Worm (Caenorhabditis elegans) whole organism, L4 larva: Measurements from ENCODE around the gene popl-5.

Source experiments
- D1046.2 ChIP-seq: fragments of 200-800 bp; sonication (Bioruptor generic); IDR thresholded peaks from 2 replicates; pipeline ENCODE4 v1.3.6; 2022; ENCODE audit warnings: missing genetic modification characterization, missing compliant biosample characterization
- F49E8.2 ChIP-seq: sonication (generic microtip); optimal IDR thresholded peaks from 2 replicates; lab custom pipeline; 2016; ENCODE audit warnings: missing compliant biosample characterization, mild to moderate bottlenecking, missing genetic modification characterization, borderline replicate concordance
- Y48G9A.11 ChIP-seq: fragments of 200-800 bp; sonication (Bioruptor generic); IDR thresholded peaks from 2 replicates; pipeline ENCODE4 v1.3.6; 2022; ENCODE audit warnings: missing genetic modification reagents, missing genetic modification characterization, missing compliant biosample characterization
- ZK546.5 ChIP-seq, 2 experiments: sonication (generic microtip); optimal IDR thresholded peaks; 2 replicates each; lab custom pipeline; 2017; ENCODE audit warnings: missing biosample characterization in 2 of 2, missing genetic modification characterization in 2 of 2
- aha-1 ChIP-seq: fragments of 150-350 bp; peaks from one replicate; lab custom pipeline; 2014; ENCODE audit warnings: missing biosample characterization, missing genetic modification characterization
- arid-1 ChIP-seq: fragments of 200-800 bp; sonication (Bioruptor generic); conservative IDR thresholded peaks from 2 replicates; pipeline ENCODE4 v1.3.6; 2022; ENCODE audit warnings: missing genetic modification reagents, missing genetic modification characterization, missing compliant biosample characterization
- ceh-32 ChIP-seq: sonication (generic microtip); optimal IDR thresholded peaks from 2 replicates; lab custom pipeline; 2016; ENCODE audit warnings: mild to moderate bottlenecking, missing genetic modification characterization, missing compliant biosample characterization; ENCODE audit not compliant: poor library complexity
- ceh-44 ChIP-seq: fragments of 200-800 bp; sonication (Bioruptor generic); IDR thresholded peaks from 2 replicates; pipeline ENCODE4 v1.3.6; 2022; ENCODE audit warnings: missing genetic modification reagents, missing genetic modification characterization, missing compliant biosample characterization
- ceh-62 ChIP-seq: sonication (generic microtip); optimal IDR thresholded peaks from 2 replicates; lab custom pipeline; 2017; ENCODE audit warnings: missing biosample characterization, missing genetic modification characterization
- ceh-82 ChIP-seq: sonication (generic microtip); optimal IDR thresholded peaks from 2 replicates; lab custom pipeline; 2017; ENCODE audit warnings: missing biosample characterization, missing genetic modification characterization
- ces-1 ChIP-seq: fragments of 150-350 bp; sonication (generic microtip); optimal IDR thresholded peaks from 4 replicates; lab custom pipeline; 2014; ENCODE audit warnings: missing biosample characterization, missing genetic modification reagents, missing genetic modification characterization
- ctbp-1 ChIP-seq: fragments of 200-800 bp; sonication (Bioruptor generic); IDR thresholded peaks from 2 replicates; pipeline ENCODE4 v1.3.6; 2022; ENCODE audit warnings: missing genetic modification reagents, missing genetic modification characterization, missing compliant biosample characterization
- daf-12 ChIP-seq: fragments of 150-350 bp; optimal IDR thresholded peaks from 2 replicates; lab custom pipeline; 2014; ENCODE audit warnings: missing biosample characterization, missing genetic modification reagents, missing genetic modification characterization
- daf-19 ChIP-seq: fragments of 200-800 bp; sonication (Bioruptor generic); conservative IDR thresholded peaks from 2 replicates; pipeline ENCODE4 v1.3.6; 2022; ENCODE audit warnings: missing genetic modification characterization, missing compliant biosample characterization
- dmd-6 ChIP-seq: fragments of 200-800 bp; sonication (Bioruptor generic); IDR thresholded peaks from 2 replicates; pipeline ENCODE4 v1.3.6; 2022; ENCODE audit warnings: missing genetic modification reagents, missing genetic modification characterization, missing compliant biosample characterization
- dmd-9 ChIP-seq: fragments of 200-800 bp; sonication (Bioruptor generic); IDR thresholded peaks from 2 replicates; pipeline ENCODE4 v1.3.6; 2022; ENCODE audit warnings: missing genetic modification reagents, missing genetic modification characterization, missing compliant biosample characterization
- dpl-1 ChIP-seq: fragments of 150-350 bp; optimal IDR thresholded peaks from 2 replicates; lab custom pipeline; 2014; ENCODE audit warnings: missing biosample characterization, missing genetic modification reagents, missing genetic modification characterization
- dve-1 ChIP-seq: sonication (generic microtip); optimal IDR thresholded peaks from 2 replicates; lab custom pipeline; 2017; ENCODE audit warnings: antibody characterized with exemption, mild to moderate bottlenecking, missing genetic modification characterization, missing compliant biosample characterization; ENCODE audit not compliant: insufficient read depth
- fos-1 ChIP-seq: fragments of 150-350 bp; optimal IDR thresholded peaks from 2 replicates; lab custom pipeline; 2014; ENCODE audit warnings: missing biosample characterization, missing genetic modification characterization
- hmg-1.1 ChIP-seq: fragments of 200-800 bp; sonication (Bioruptor generic); IDR thresholded peaks from 2 replicates; pipeline ENCODE4 v1.3.6; 2022; ENCODE audit warnings: missing genetic modification reagents, missing genetic modification characterization, missing compliant biosample characterization
- lim-7 ChIP-seq: fragments of 200-800 bp; sonication (Bioruptor generic); IDR thresholded peaks from 2 replicates; pipeline ENCODE4 v1.3.6; 2022; ENCODE audit warnings: missing genetic modification characterization, missing compliant biosample characterization
- lin-1 ChIP-seq: fragments of 200-800 bp; sonication (Bioruptor generic); IDR thresholded peaks from 2 replicates; pipeline ENCODE4 v1.3.6; 2022; ENCODE audit warnings: missing genetic modification reagents, missing genetic modification characterization, missing compliant biosample characterization
- lsy-2 ChIP-seq, 2 experiments: fragments of 150-350 bp in 1 of 2; sonication (generic microtip) in 1 of 2; optimal IDR thresholded peaks; 2 replicates each; lab custom pipeline; 2014 to 2017; ENCODE audit warnings: missing biosample characterization in 2 of 2, missing genetic modification characterization in 2 of 2
- mdl-1 ChIP-seq, 2 experiments: fragments of 150-350 bp in 1 of 2; sonication (generic microtip) in 1 of 2; optimal IDR thresholded peaks; 2 replicates each; lab custom pipeline; 2014 to 2017; ENCODE audit warnings: missing biosample characterization in 2 of 2, missing genetic modification characterization in 2 of 2
- mes-2 ChIP-seq: sonication (generic microtip); optimal IDR thresholded peaks from 2 replicates; lab custom pipeline; 2016; ENCODE audit warnings: missing genotype, mild to moderate bottlenecking, missing genetic modification characterization, missing compliant biosample characterization; ENCODE audit not compliant: poor library complexity, severe bottlenecking
- nhr-25 ChIP-seq: sonication (generic microtip); optimal IDR thresholded peaks from 2 replicates; lab custom pipeline; 2017; ENCODE audit warnings: missing genetic modification characterization, mild to moderate bottlenecking, missing compliant biosample characterization, antibody characterized with exemption, moderate library complexity, borderline replicate concordance; ENCODE audit not compliant: insufficient read depth
- nhr-28 ChIP-seq: fragments of 150-350 bp; optimal IDR thresholded peaks from 2 replicates; lab custom pipeline; 2014; ENCODE audit warnings: missing biosample characterization, missing genetic modification characterization
- nhr-41 ChIP-seq: fragments of 200-800 bp; sonication (Bioruptor generic); IDR thresholded peaks from 2 replicates; pipeline ENCODE4 v1.3.6; 2022; ENCODE audit warnings: missing genetic modification reagents, missing genetic modification characterization, missing compliant biosample characterization
- nhr-42 ChIP-seq: fragments of 200-800 bp; sonication (Bioruptor generic); IDR thresholded peaks from 2 replicates; pipeline ENCODE4 v1.3.6; 2022; ENCODE audit warnings: missing genetic modification characterization, missing compliant biosample characterization
- nhr-48 ChIP-seq: sonication (generic microtip); optimal IDR thresholded peaks from 2 replicates; lab custom pipeline; 2016; ENCODE audit warnings: mild to moderate bottlenecking, missing genetic modification characterization, missing compliant biosample characterization
- nhr-6 ChIP-seq: fragments of 150-350 bp; optimal IDR thresholded peaks from 2 replicates; lab custom pipeline; 2014; ENCODE audit warnings: missing biosample characterization, missing genetic modification characterization
- pha-4 ChIP-seq, 2 experiments: fragments of 150-350 bp in 1 of 2; fragments of 200-800 bp in 1 of 2; sonication (Bioruptor generic) in 1 of 2; IDR thresholded peaks in 1 of 2; optimal IDR thresholded peaks in 1 of 2; 2 replicates each; pipeline versions ENCODE4 v1.3.6 to Lab custom; 2014 to 2022; ENCODE audit warnings: missing genetic modification characterization in 2 of 2, missing genetic modification reagents in 2 of 2, missing biosample characterization in 1 of 2, missing compliant biosample characterization in 1 of 2
- saeg-2 ChIP-seq: fragments of 200-800 bp; sonication (Bioruptor generic); IDR thresholded peaks from 2 replicates; pipeline ENCODE4 v1.3.6; 2022; ENCODE audit warnings: missing genetic modification reagents, missing genetic modification characterization, missing compliant biosample characterization
- sdz-12 ChIP-seq: fragments of 200-800 bp; sonication (Bioruptor generic); optimal IDR thresholded peaks from 2 replicates; lab custom pipeline; 2018; ENCODE audit warnings: mild to moderate bottlenecking, missing genetic modification characterization, missing compliant biosample characterization
- set-16 ChIP-seq: fragments of 200-800 bp; sonication (Bioruptor generic); IDR thresholded peaks from 2 replicates; pipeline ENCODE4 v1.3.6; 2022; ENCODE audit warnings: missing genetic modification reagents, missing genetic modification characterization, missing compliant biosample characterization
- snpc-1.2 ChIP-seq: fragments of 200-800 bp; sonication (Bioruptor generic); IDR thresholded peaks from 2 replicates; pipeline ENCODE4 v1.3.6; 2022; ENCODE audit warnings: missing genetic modification reagents, missing genetic modification characterization, missing compliant biosample characterization
- spr-3 ChIP-seq: fragments of 200-800 bp; sonication (Bioruptor generic); optimal IDR thresholded peaks from 2 replicates; lab custom pipeline; 2018; ENCODE audit warnings: mild to moderate bottlenecking, missing genetic modification characterization, missing compliant biosample characterization
- tag-97 ChIP-seq: fragments of 200-800 bp; sonication (Bioruptor generic); IDR thresholded peaks from 2 replicates; pipeline ENCODE4 v1.3.6; 2022; ENCODE audit warnings: missing genetic modification characterization, missing compliant biosample characterization
- unc-39 ChIP-seq: sonication (generic microtip); optimal IDR thresholded peaks from 2 replicates; lab custom pipeline; 2017; ENCODE audit warnings: missing biosample characterization, missing genetic modification characterization
- unc-62 ChIP-seq, 3 experiments: fragments of 150-350 bp in 1 of 3; sonication (generic microtip); optimal IDR thresholded peaks in 2 of 3; peaks in 1 of 3; 1 replicate in 1 of 3; 2 replicates in 2 of 3; lab custom pipeline; 2014 to 2017; ENCODE audit warnings: missing biosample characterization in 3 of 3, missing genetic modification characterization in 3 of 3, missing genetic modification reagents in 3 of 3, missing genotype in 1 of 3
- vab-7 ChIP-seq: fragments of 200-800 bp; sonication (Bioruptor generic); IDR thresholded peaks from 2 replicates; pipeline ENCODE4 v1.3.6; 2022; ENCODE audit warnings: missing genetic modification reagents, missing genetic modification characterization, missing compliant biosample characterization
- zag-1 ChIP-seq: fragments of 150-350 bp; optimal IDR thresholded peaks from 2 replicates; lab custom pipeline; 2014; ENCODE audit warnings: missing biosample characterization, missing genetic modification characterization
- zfp-2 ChIP-seq: sonication (generic microtip); optimal IDR thresholded peaks from 2 replicates; lab custom pipeline; 2016; ENCODE audit warnings: mild to moderate bottlenecking, missing genetic modification characterization, missing compliant biosample characterization
- zip-2 ChIP-seq: fragments of 150-350 bp; optimal IDR thresholded peaks from 2 replicates; lab custom pipeline; 2014; ENCODE audit warnings: missing biosample characterization, missing genetic modification characterization

The popl-5 gene

DNA sequence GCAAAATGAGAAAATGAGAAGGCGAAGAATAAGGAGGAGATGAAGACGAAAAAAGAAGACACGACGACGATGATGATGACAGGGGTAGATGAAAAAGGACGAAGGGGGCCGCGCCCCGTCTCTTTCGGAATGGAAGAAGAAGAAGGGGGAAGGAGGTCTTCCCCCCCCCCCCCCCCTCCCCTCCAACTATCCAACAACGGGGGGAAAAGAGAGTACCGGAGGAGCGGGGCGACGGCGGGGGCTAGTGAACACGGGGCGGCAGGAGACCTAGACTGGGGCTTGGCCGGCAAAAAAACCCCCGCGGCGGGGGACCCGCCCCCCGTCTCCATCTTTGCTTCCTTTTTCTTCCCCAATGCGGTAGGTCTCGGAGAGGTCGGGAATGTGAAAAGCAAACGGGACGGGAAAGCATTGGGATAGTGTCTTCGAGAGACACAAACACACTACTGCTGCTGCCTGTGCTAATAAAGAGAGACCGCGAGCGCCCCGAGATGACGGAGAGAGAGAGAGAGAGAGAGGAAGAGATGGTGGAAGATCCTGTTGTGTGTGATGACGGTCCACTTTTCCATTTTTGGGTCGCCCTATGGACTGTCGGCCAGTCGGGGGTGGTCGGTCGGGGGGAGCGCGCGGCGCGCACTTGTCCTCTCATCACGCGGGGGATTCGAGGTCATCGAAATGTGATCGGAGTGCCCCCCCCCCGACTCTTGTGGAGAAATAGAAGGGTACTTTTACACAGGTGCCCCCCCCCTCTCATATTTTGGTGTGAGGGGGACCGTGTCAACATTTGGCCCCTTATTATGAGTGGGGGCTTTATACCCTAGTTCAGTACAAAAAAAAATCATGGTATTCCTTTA is 19.3 kb downstream of the popl-5 start (continued):
- no peak for TF ChIP-seq dpl-1 (GFP tag; lab: Kevin White, UChicago)
- peak; percentile 98 for TF ChIP-seq set-16 (GFP tag; lab: Robert Waterston, UW)
- no peak for TF ChIP-seq dmd-9 (GFP tag; lab: Robert Waterston, UW)
- TF ChIP-seq ctbp-1 (GFP tag; lab: Robert Waterston, UW) = 0 out of 2 replicates have a peak, but pooled peaks have one; percentile 26
- no peak for TF ChIP-seq daf-19 (GFP tag; lab: Robert Waterston, UW)
- no peak for TF ChIP-seq arid-1 (GFP tag; lab: Robert Waterston, UW)
- no peak for TF ChIP-seq mdl-1 (tag; optimal IDR thresholded peaks at IDR 0.05; lab: Kevin White, UChicago)
- no peak for TF ChIP-seq unc-39 (tag; lab: Kevin White, UChicago)
- TF ChIP-seq ZK546.5 (tag; optimal IDR thresholded peaks at IDR 0.05; lab: Kevin White, UChicago) = no peak
- TF ChIP-seq saeg-2 (GFP tag; lab: Robert Waterston, UW) = no peak
- TF ChIP-seq nhr-41 (GFP tag; lab: Robert Waterston, UW) = no peak
- TF ChIP-seq zfp-2 (tag; lab: Kevin White, UChicago) = no peak
- no peak for TF ChIP-seq ces-1 (GFP tag; lab: Kevin White, UChicago)
- no peak for TF ChIP-seq sdz-12 (GFP tag; lab: Kevin White, UChicago)
- TF ChIP-seq zag-1 = no peak
- TF ChIP-seq F49E8.2 (tag; lab: Kevin White, UChicago) = no peak
- no peak for TF ChIP-seq nhr-42 (GFP tag; lab: Robert Waterston, UW)
- TF ChIP-seq nhr-28 (tag; lab: Kevin White, UChicago) = peak; percentile 9
- TF ChIP-seq snpc-1.2 (GFP tag; lab: Robert Waterston, UW) = no peak
- peak in 1 of 2 experiments; percentile 7 for TF ChIP-seq lsy-2 (tag; optimal IDR thresholded peaks at IDR 0.05; lab: Kevin White, UChicago)
- no peak for TF ChIP-seq vab-7 (GFP tag; lab: Robert Waterston, UW)
- 0 out of 2 replicates have a peak, but pooled peaks have one; percentile 12 for TF ChIP-seq ceh-44 (GFP tag; lab: Robert Waterston, UW)
- TF ChIP-seq nhr-25 (tag; lab: Kevin White, UChicago) = peak; percentile 61
- no peak for TF ChIP-seq nhr-6 (tag; lab: Kevin White, UChicago)
- no peak for TF ChIP-seq nhr-48 (tag; lab: Kevin White, UChicago)
- no peak for TF ChIP-seq spr-3 (GFP tag; lab: Kevin White, UChicago)
- TF ChIP-seq Y48G9A.11 (GFP tag; lab: Robert Waterston, UW) = no peak
- no peak for TF ChIP-seq ceh-32 (tag; lab: Kevin White, UChicago)
- TF ChIP-seq pha-4 (GFP tag; IDR thresholded peaks at IDR 0.05; lab: Robert Waterston, UW) = peak; percentile 87; the same call in 1 of the 2 replicates
- TF ChIP-seq pha-4 (tag; optimal IDR thresholded peaks at IDR 0.05; lab: Kevin White, UChicago) = no peak
- no peak for TF ChIP-seq D1046.2 (GFP tag; lab: Robert Waterston, UW)

- TF ChIP-seq fos-1 (tag; lab: Kevin White, UChicago) = no peak
- no peak for TF ChIP-seq daf-12 (tag; lab: Kevin White, UChicago)
- peak; percentile 34; the same call in 1 of the 2 replicates for TF ChIP-seq dmd-6 (GFP tag; lab: Robert Waterston, UW)
- TF ChIP-seq aha-1 = peak; percentile 65
- no peak for TF ChIP-seq mes-2
- no peak for TF ChIP-seq lim-7 (GFP tag; lab: Robert Waterston, UW)
- TF ChIP-seq hmg-1.1 (GFP tag; lab: Robert Waterston, UW) = 0 out of 2 replicates have a peak, but pooled peaks have one; percentile 24
- no peak for TF ChIP-seq lin-1
- TF ChIP-seq mdl-1 (tag; optimal IDR thresholded peaks at IDR 0.05; lab: Kevin White, UChicago) = peak in 1 of 2 experiments; percentile 53
- peak; percentile 9 for TF ChIP-seq dve-1 (tag; lab: Kevin White, UChicago)
- no peak for TF ChIP-seq pha-4 (GFP tag; IDR thresholded peaks at IDR 0.05; lab: Robert Waterston, UW)
- no peak for TF ChIP-seq pha-4 (tag; optimal IDR thresholded peaks at IDR 0.05; lab: Kevin White, UChicago)
- TF ChIP-seq unc-62 (GFP tag; optimal IDR thresholded peaks at IDR 0.05 in 1 of 2; lab: Kevin White, UChicago) = peak in 1 of 2 experiments; percentile 27
- no peak for TF ChIP-seq unc-62 (tag; optimal IDR thresholded peaks at IDR 0.05; lab: Kevin White, UChicago)
- TF ChIP-seq ceh-62 (tag; lab: Kevin White, UChicago) = no peak
- no peak for TF ChIP-seq ces-1 (GFP tag; lab: Kevin White, UChicago)
- no peak for TF ChIP-seq zip-2 (tag; lab: Kevin White, UChicago)
- TF ChIP-seq ceh-82 (tag; lab: Kevin White, UChicago) = no peak
- TF ChIP-seq nhr-28 (tag; lab: Kevin White, UChicago) = peak; percentile 41
- no peak for TF ChIP-seq tag-97
Observed at ce11 chrIII:11466420-11467188, 20.5 kb downstream of the popl-5 start.
